Worm (Caenorhabditis elegans) whole organism, midembryonic: ENCODE data around the gene B0228.9.

Source experiments
- T22C8.4 ChIP-seq: fragments of 200-800 bp; sonication (Bioruptor generic); IDR thresholded peaks from 2 replicates; pipeline ENCODE4 v1.3.6; 2022; ENCODE audit warnings: missing genetic modification characterization, missing compliant biosample characterization
- cog-1 ChIP-seq: sonication (generic microtip); optimal IDR thresholded peaks from 2 replicates; lab custom pipeline; 2016; ENCODE audit warnings: missing genetic modification characterization, missing compliant biosample characterization
- flt-1 ChIP-seq: fragments of 200-800 bp; sonication (Bioruptor generic); IDR thresholded peaks from 2 replicates; pipeline ENCODE4 v1.3.6; 2022; ENCODE audit warnings: missing genetic modification characterization, missing compliant biosample characterization
- med-1 ChIP-seq: sonication (generic microtip); optimal IDR thresholded peaks from 2 replicates; lab custom pipeline; 2017; ENCODE audit warnings: missing genetic modification characterization, mild to moderate bottlenecking, missing compliant biosample characterization, antibody characterized with exemption, missing genetic modification reagents; ENCODE audit not compliant: insufficient read depth
- ref-1 ChIP-seq: fragments of 200-800 bp; sonication (Bioruptor generic); conservative IDR thresholded peaks from 2 replicates; pipeline ENCODE4 v1.3.6; 2022; ENCODE audit warnings: missing genetic modification reagents, missing genetic modification characterization, missing compliant biosample characterization
- tab-1 ChIP-seq: fragments of 200-800 bp; sonication (Bioruptor generic); IDR thresholded peaks from 2 replicates; pipeline ENCODE4 v1.3.6; 2022; ENCODE audit warnings: missing genetic modification characterization, missing compliant biosample characterization
- ztf-23 ChIP-seq: fragments of 200-800 bp; sonication (Bioruptor generic); IDR thresholded peaks from 2 replicates; pipeline ENCODE4 v1.3.6; 2022; ENCODE audit warnings: missing genetic modification reagents, missing genetic modification characterization, missing compliant biosample characterization
- ztf-29 ChIP-seq: fragments of 200-800 bp; sonication (Bioruptor generic); IDR thresholded peaks from 2 replicates; pipeline ENCODE4 v1.3.6; 2022; ENCODE audit warnings: missing genetic modification reagents, missing genetic modification characterization, missing compliant biosample characterization

DNA sequence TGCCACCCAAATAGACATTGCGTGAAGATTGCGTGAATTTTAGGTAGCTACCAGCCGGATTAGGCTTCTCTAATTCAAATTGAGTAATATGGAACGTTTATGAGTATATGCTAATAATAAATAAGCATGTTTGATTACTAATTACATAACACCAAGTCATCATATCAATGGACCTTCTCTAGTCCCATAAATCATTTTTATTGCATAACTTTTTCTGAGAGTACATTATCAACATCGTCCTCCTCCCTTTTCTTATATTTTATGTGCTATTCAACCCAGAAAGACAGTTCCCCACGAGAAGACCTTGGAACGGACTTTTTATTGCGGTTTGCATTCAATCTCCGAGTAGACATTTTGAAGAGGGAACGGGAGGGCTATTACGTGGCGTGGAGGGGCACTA, 48.9 kb upstream of the B0228.9 start:
- 0 out of 2 replicates have a peak, but pooled peaks have one; percentile 26 for TF ChIP-seq ztf-29 (GFP tag; lab: Robert Waterston, UW)
- no peak for TF ChIP-seq ref-1 (GFP tag; lab: Robert Waterston, UW)
- peak; percentile 61; the same call in 1 of the 2 replicates for TF ChIP-seq flt-1 (GFP tag; lab: Robert Waterston, UW)
- TF ChIP-seq tab-1 (GFP tag; lab: Robert Waterston, UW), result no peak
- no peak for TF ChIP-seq T22C8.4
- no peak for TF ChIP-seq ztf-23
- TF ChIP-seq cog-1 (tag; lab: Kevin White, UChicago), result peak; percentile 36
- TF ChIP-seq med-1, result no peak
